Worm (Caenorhabditis elegans) whole organism, dauer: ENCODE measurements around the gene inso-1.

ENCODE experiments used
- unc-62 ChIP-seq: sonication (generic microtip); optimal IDR thresholded peaks from 2 replicates; lab custom pipeline; 2017; ENCODE audit warnings: missing biosample characterization, missing genetic modification reagents, missing genetic modification characterization

inso-1 gene

ce11 chrX:1327201-1327600, 27.3 kb downstream of the inso-1 start:
- no peak for TF ChIP-seq unc-62 (GFP tag; lab: Kevin White, UChicago)

ce11 chrX:1329847-1330246, 29.9 kb downstream of the inso-1 start, which contains the start of gene F21E9.2:
Gene F21E9.2 (minus strand): TSS chrX:1329947.
- TF ChIP-seq unc-62 (GFP tag; lab: Kevin White, UChicago): no peak

- no peak for TF ChIP-seq unc-62 (GFP tag; lab: Kevin White, UChicago)
Measured at ce11 chrX:1337009-1337408, 37.1 kb downstream of the inso-1 start, which contains the start of gene ttr-37. Gene ttr-37 (minus strand): TSS chrX:1337175.

ce11 chrX:1337834-1338233, 37.9 kb downstream of the inso-1 start:
- no peak for TF ChIP-seq unc-62 (GFP tag; lab: Kevin White, UChicago)

ce11 chrX:1338906-1339673, 39.1 kb downstream of the inso-1 start:
- no peak for TF ChIP-seq unc-62 (GFP tag; lab: Kevin White, UChicago)

- TF ChIP-seq unc-62 (GFP tag; lab: Kevin White, UChicago): no peak
Measured at ce11 chrX:1344321-1344720, 44.4 kb downstream of the inso-1 start, which contains the start of gene ins-39. Gene ins-39 (minus strand): TSS chrX:1344421.

- TF ChIP-seq unc-62 (GFP tag; lab: Kevin White, UChicago): no peak
Measured at ce11 chrX:1344818-1345217, 44.9 kb downstream of the inso-1 start.

- no peak for TF ChIP-seq unc-62 (GFP tag; lab: Kevin White, UChicago)
Measured at ce11 chrX:1358295-1358694, 58.3 kb downstream of the inso-1 start, which contains the start of gene F56C3.3. Gene F56C3.3 (minus strand): TSS chrX:1358395.
